Worm (Caenorhabditis elegans) whole organism, L2 larva: ENCODE data around the gene fbxb-15.
"Not testable (repeated sequence)": the region's sequence is repeated elsewhere in the genome, so short reads cannot be mapped to it uniquely, and the experiment has no call there.

ENCODE experiments used
- F13H6.1 ChIP-seq: sonication (generic microtip); optimal IDR thresholded peaks from 2 replicates; lab custom pipeline; 2016; ENCODE audit warnings: missing genetic modification characterization, missing compliant biosample characterization
- Y55F3AM.14 ChIP-seq: fragments of 200-800 bp; sonication (Bioruptor generic); optimal IDR thresholded peaks from 2 replicates; lab custom pipeline; 2018; ENCODE audit warnings: mild to moderate bottlenecking, missing genetic modification characterization, missing compliant biosample characterization
- ZK546.5 ChIP-seq: sonication (generic microtip); optimal IDR thresholded peaks from 2 replicates; lab custom pipeline; 2017; ENCODE audit warnings: missing biosample characterization, missing genetic modification characterization
- aly-2 ChIP-seq: fragments of 150-350 bp; optimal IDR thresholded peaks from 2 replicates; lab custom pipeline; 2014; ENCODE audit warnings: missing biosample characterization, missing genetic modification characterization
- dmd-4 ChIP-seq: sonication (generic microtip); optimal IDR thresholded peaks from 2 replicates; lab custom pipeline; 2017; ENCODE audit warnings: missing biosample characterization, missing genetic modification characterization
- egl-27 ChIP-seq: sonication (generic microtip); optimal IDR thresholded peaks from 3 replicates; lab custom pipeline; 2017; ENCODE audit warnings: missing biosample characterization, missing genetic modification reagents, missing genetic modification characterization
- elt-3 ChIP-seq: sonication (generic microtip); optimal IDR thresholded peaks from 2 replicates; lab custom pipeline; 2017; ENCODE audit warnings: missing biosample characterization, missing genetic modification characterization
- fos-1 ChIP-seq: fragments of 150-350 bp; optimal IDR thresholded peaks from 2 replicates; lab custom pipeline; 2014; ENCODE audit warnings: missing biosample characterization, missing genetic modification characterization
- gmeb-1 ChIP-seq: fragments of 150-350 bp; optimal IDR thresholded peaks from 2 replicates; lab custom pipeline; 2014; ENCODE audit warnings: missing biosample characterization, missing genetic modification characterization
- lin-11 ChIP-seq: fragments of 150-350 bp; sonication (generic microtip); optimal IDR thresholded peaks from 2 replicates; lab custom pipeline; 2014; ENCODE audit warnings: missing biosample characterization, missing genetic modification characterization, inconsistent platforms, mixed read lengths
- lin-39 ChIP-seq: fragments of 150-350 bp; optimal IDR thresholded peaks from 2 replicates; lab custom pipeline; 2014; ENCODE audit warnings: missing biosample characterization, missing genetic modification reagents, missing genetic modification characterization
- mab-5 ChIP-seq: fragments of 150-350 bp; optimal IDR thresholded peaks from 2 replicates; lab custom pipeline; 2014; ENCODE audit warnings: missing biosample characterization, missing genetic modification characterization
- mbf-1 ChIP-seq: sonication (generic microtip); optimal IDR thresholded peaks from 2 replicates; lab custom pipeline; 2017; ENCODE audit warnings: missing biosample characterization, missing genetic modification characterization
- nhr-10 ChIP-seq: sonication (generic microtip); optimal IDR thresholded peaks from 2 replicates; lab custom pipeline; 2017; ENCODE audit warnings: missing biosample characterization, missing genetic modification characterization
- nhr-12 ChIP-seq: fragments of 150-350 bp; optimal IDR thresholded peaks from 2 replicates; lab custom pipeline; 2014; ENCODE audit warnings: missing biosample characterization, missing genetic modification characterization
- nhr-129 ChIP-seq: fragments of 150-350 bp; optimal IDR thresholded peaks from 2 replicates; lab custom pipeline; 2014; ENCODE audit warnings: missing biosample characterization, missing genetic modification characterization
- nhr-23 ChIP-seq: fragments of 150-350 bp; optimal IDR thresholded peaks from 2 replicates; lab custom pipeline; 2014; ENCODE audit warnings: missing biosample characterization, missing genetic modification reagents, missing genetic modification characterization
- nhr-237 ChIP-seq: fragments of 150-350 bp; optimal IDR thresholded peaks from 2 replicates; lab custom pipeline; 2014; ENCODE audit warnings: missing biosample characterization, missing genetic modification characterization
- nhr-25 ChIP-seq: fragments of 150-350 bp; sonication (generic microtip); optimal IDR thresholded peaks from 3 replicates; lab custom pipeline; 2014; ENCODE audit warnings: missing biosample characterization, missing genetic modification characterization
- nhr-6 ChIP-seq: fragments of 150-350 bp; optimal IDR thresholded peaks from 2 replicates; lab custom pipeline; 2014; ENCODE audit warnings: missing biosample characterization, missing genetic modification characterization
- nhr-77 ChIP-seq: fragments of 150-350 bp; optimal IDR thresholded peaks from 2 replicates; lab custom pipeline; 2014; ENCODE audit warnings: missing biosample characterization, missing genetic modification characterization
- peb-1 ChIP-seq: fragments of 150-350 bp; optimal IDR thresholded peaks from 2 replicates; lab custom pipeline; 2014; ENCODE audit warnings: missing biosample characterization, missing genetic modification characterization
- sem-4 ChIP-seq: fragments of 150-350 bp; optimal IDR thresholded peaks from 2 replicates; lab custom pipeline; 2014; ENCODE audit warnings: missing biosample characterization, missing genetic modification reagents, missing genetic modification characterization
- sma-3 ChIP-seq: sonication (generic microtip); optimal IDR thresholded peaks from 2 replicates; lab custom pipeline; 2016; ENCODE audit warnings: missing genetic modification reagents, missing genetic modification characterization, missing compliant biosample characterization
- sma-9 ChIP-seq, 2 experiments: fragments of 150-350 bp in 1 of 2; sonication (generic microtip) in 1 of 2; optimal IDR thresholded peaks; 2 replicates each; lab custom pipeline; 2014 to 2016; ENCODE audit warnings: missing genetic modification characterization in 2 of 2, mild to moderate bottlenecking in 1 of 2, missing biosample characterization in 1 of 2, missing compliant biosample characterization in 1 of 2, missing genetic modification reagents in 1 of 2, moderate library complexity in 1 of 2
- snpc-4 ChIP-seq: fragments of 150-350 bp; optimal IDR thresholded peaks from 2 replicates; lab custom pipeline; 2014; ENCODE audit warnings: missing biosample characterization, missing genetic modification characterization
- unc-39 ChIP-seq: fragments of 150-350 bp; optimal IDR thresholded peaks from 2 replicates; lab custom pipeline; 2014; ENCODE audit warnings: missing biosample characterization, missing genetic modification characterization
- unc-55 ChIP-seq: fragments of 150-350 bp; sonication (generic microtip); optimal IDR thresholded peaks from 3 replicates; lab custom pipeline; 2014; ENCODE audit warnings: missing biosample characterization, missing genetic modification reagents, missing genetic modification characterization
- ztf-1 ChIP-seq: fragments of 200-800 bp; sonication (Bioruptor generic); conservative IDR thresholded peaks from 2 replicates; pipeline ENCODE4 v1.3.6; 2022; ENCODE audit warnings: missing genetic modification characterization, missing compliant biosample characterization

Gene fbxb-15

ce11 chrII:1635969-1636368 lies 17.3 kb downstream of the fbxb-15 start:
- TF ChIP-seq sma-3 (no peak), fos-1 (tag; lab: Kevin White, UChicago) (peak; percentile 41)
- TF ChIP-seq, all 48 proteins: peak for 1

DNA sequence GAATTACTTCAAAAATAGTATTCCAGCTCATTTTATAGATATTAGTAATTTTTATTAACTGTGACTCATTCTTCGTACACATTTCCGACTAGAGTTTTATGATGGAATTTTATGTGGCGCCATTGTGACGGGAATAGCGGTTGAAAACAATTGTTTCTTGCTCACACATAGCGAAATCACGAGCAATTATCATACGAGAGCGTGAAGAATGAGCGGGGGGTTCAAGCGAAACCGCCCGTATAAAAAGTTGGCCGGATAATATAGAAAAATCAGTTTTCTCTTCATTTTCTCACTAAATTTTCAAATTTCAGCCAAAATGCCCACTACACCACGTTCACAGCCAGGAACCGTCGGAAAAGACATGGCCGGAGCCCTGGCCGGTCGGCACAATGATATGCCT lies 19.8 kb downstream of the fbxb-15 start, which contains the start of gene C08E3.1:
Gene C08E3.1, plus strand, starts transcription at position 301 of the 400 bp plus-strand sequence.
- not testable (repeated sequence) for TF ChIP-seq nhr-237, nhr-10, egl-27 (tag; lab: Kevin White, UChicago)

DNA sequence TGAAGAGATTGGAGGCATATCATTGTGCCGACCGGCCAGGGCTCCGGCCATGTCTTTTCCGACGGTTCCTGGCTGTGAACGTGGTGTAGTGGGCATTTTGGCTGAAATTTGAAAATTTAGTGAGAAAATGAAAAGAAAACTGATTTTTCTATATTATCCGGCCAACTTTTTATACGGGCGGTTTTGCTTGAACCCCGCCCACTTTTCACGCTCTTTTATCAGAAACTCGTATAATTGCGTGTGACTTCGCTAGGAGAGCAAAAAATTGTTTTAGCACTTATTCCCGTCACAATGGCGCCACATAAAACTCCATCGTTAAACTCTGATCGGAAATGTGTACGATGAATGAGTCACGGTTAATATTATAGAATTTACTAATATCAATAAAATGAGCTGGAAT lies 21.1 kb downstream of the fbxb-15 start, which contains the start of gene C08E3.13:
Gene C08E3.13, minus strand, starts transcription at position 101 of the 400 bp plus-strand sequence.
- not testable (repeated sequence) for TF ChIP-seq nhr-237, elt-3, unc-39 (tag; lab: Kevin White, UChicago)
- TF ChIP-seq, all 48 proteins: peak for 0; not testable (repeated sequence) for 48

ce11 chrII:1627783-1628182 lies 25.5 kb downstream of the fbxb-15 start, which contains the start of gene C08E3.15:
Gene C08E3.15 (minus strand): TSS chrII:1627883.
- TF ChIP-seq nhr-12, lin-11, dmd-4 (tag; lab: Kevin White, UChicago): not testable (repeated sequence)
- TF ChIP-seq, all 48 proteins: peak for 0; not testable (repeated sequence) for 48

- no peak for TF ChIP-seq ZK546.5 (tag; lab: Kevin White, UChicago)
- TF ChIP-seq nhr-10 (tag; lab: Kevin White, UChicago): no peak
- no peak for TF ChIP-seq nhr-237 (tag; lab: Kevin White, UChicago)
- TF ChIP-seq sem-4 (tag; lab: Kevin White, UChicago): no peak
- TF ChIP-seq, all 48 proteins: peak for 0
Observed at ce11 chrII:1625666-1626065, 27.6 kb downstream of the fbxb-15 start, which contains the start of gene C08E3.14. Gene C08E3.14 (plus strand): TSS chrII:1625966.

ce11 chrII:1624572-1624971 lies 28.7 kb downstream of the fbxb-15 start, which contains the start of gene fbxa-160:
Gene fbxa-160 (minus strand): TSS chrII:1624672.
- TF ChIP-seq mbf-1 (no peak), snpc-4 (tag; lab: Kevin White, UChicago) (no peak), Y55F3AM.14 (GFP tag; lab: Kevin White, UChicago) (no peak), nhr-10 (tag; lab: Kevin White, UChicago) (no peak), ZK546.5 (tag; lab: Kevin White, UChicago) (no peak), mab-5 (no peak), nhr-25 (tag; lab: Kevin White, UChicago) (no peak), ztf-1 (GFP tag; lab: Robert Waterston, UW) (no peak), peb-1 (tag; lab: Kevin White, UChicago) (no peak)

ce11 chrII:1621795-1622194 lies 31.5 kb downstream of the fbxb-15 start:
- TF ChIP-seq fos-1 (tag; lab: Kevin White, UChicago) (peak; percentile 44), unc-39 (tag; lab: Kevin White, UChicago) (no peak)

ce11 chrII:1621180-1621579 lies 32.1 kb downstream of the fbxb-15 start, which contains the start of gene fbxa-158:
Gene fbxa-158 (minus strand): TSS chrII:1621280.
- TF ChIP-seq Y55F3AM.14 (GFP tag; lab: Kevin White, UChicago): no peak
- no peak for TF ChIP-seq nhr-129
- TF ChIP-seq snpc-4 (tag; lab: Kevin White, UChicago): no peak
- no peak for TF ChIP-seq lin-39 (tag; lab: Kevin White, UChicago)
- TF ChIP-seq sma-3: no peak
- no peak for TF ChIP-seq nhr-23 (tag; lab: Kevin White, UChicago)
- TF ChIP-seq nhr-6 (tag; lab: Kevin White, UChicago): no peak
- no peak for TF ChIP-seq F13H6.1 (tag; lab: Kevin White, UChicago)
- no peak for TF ChIP-seq sem-4 (tag; lab: Kevin White, UChicago)
- no peak for TF ChIP-seq nhr-77
- TF ChIP-seq aly-2: no peak
- TF ChIP-seq fos-1 (tag; lab: Kevin White, UChicago): no peak
- no peak for TF ChIP-seq unc-55
- no peak for TF ChIP-seq gmeb-1 (tag; lab: Kevin White, UChicago)
- no peak for TF ChIP-seq sma-9 (GFP tag; optimal IDR thresholded peaks at IDR 0.05; lab: Kevin White, UChicago)
- TF ChIP-seq sma-9 (tag; optimal IDR thresholded peaks at IDR 0.05; lab: Kevin White, UChicago): no peak
